Fruit fly (Drosophila melanogaster) whole organism: ENCODE data around the gene CG33177.

Experiments
- EcR ChIP-seq, 2 experiments: fragments of >200 bp; optimal IDR thresholded peaks; 2 replicates each; lab custom pipeline; 2017; ENCODE audit warnings: missing biosample characterization in 2 of 2, missing genetic modification characterization in 2 of 2, missing genetic modification reagents in 2 of 2
- psq ChIP-seq: fragments of >200 bp; optimal IDR thresholded peaks from 2 replicates; lab custom pipeline; 2017

DNA sequence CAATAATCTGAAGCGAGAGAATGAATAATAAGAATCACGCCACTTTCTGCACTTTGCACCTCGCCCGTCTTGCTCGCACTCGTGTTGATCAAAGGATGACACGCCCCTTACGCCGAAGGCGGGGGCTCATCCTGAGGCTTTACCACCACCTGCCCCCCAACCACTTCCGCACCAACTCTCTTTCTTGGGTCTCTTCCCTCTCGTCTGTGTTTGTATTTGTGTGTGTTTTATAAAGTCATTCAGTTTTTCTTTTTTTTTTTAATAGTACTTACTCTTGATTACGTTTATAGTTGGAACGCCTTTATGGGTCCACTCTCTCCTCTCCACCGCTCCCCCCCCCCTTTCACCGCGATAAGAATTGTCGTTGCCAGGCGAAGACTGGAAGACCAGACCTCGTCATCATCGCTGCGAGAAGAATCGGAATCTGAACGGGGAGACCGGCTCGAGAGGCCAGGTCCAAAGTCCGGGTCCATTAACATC lies 11.7 kb upstream of the CG33177 start:
- TF ChIP-seq psq (lab: Kevin White, UChicago) (no peak), EcR (GFP tag; optimal IDR thresholded peaks at IDR 0.05; lab: Kevin White, UChicago) (no peak)
